Worm (Caenorhabditis elegans): ENCODE results near the gene col-132.

The col-132 gene

ce11 chrIV:13090967-13091366, at the start of gene col-132:
Gene col-132 (minus strand): TSS chrIV:13091067.
- TF ChIP-seq klf-2 (GFP tag; conservative IDR thresholded peaks at IDR 0.05) (no peak), tab-1 (GFP tag; IDR thresholded peaks at IDR 0.05) (no peak), ref-1 (GFP tag; conservative IDR thresholded peaks at IDR 0.05) (no peak), flt-1 (GFP tag; IDR thresholded peaks at IDR 0.05) (no peak), ztf-29 (GFP tag; IDR thresholded peaks at IDR 0.05) (no peak), med-1 (GFP tag; optimal IDR thresholded peaks at IDR 0.05; ENCODE audit: insufficient read depth) (no peak), cog-1 (tag; optimal IDR thresholded peaks at IDR 0.05) (no peak), ztf-23 (GFP tag; IDR thresholded peaks at IDR 0.05) (no peak), T22C8.4 (GFP tag; IDR thresholded peaks at IDR 0.05) (no peak)

- TF ChIP-seq tab-1 (GFP tag; IDR thresholded peaks at IDR 0.05) = no peak
These were observed 36.9 kb upstream of the col-132 start for ce11 chrIV:13127720-13128119.

DNA sequence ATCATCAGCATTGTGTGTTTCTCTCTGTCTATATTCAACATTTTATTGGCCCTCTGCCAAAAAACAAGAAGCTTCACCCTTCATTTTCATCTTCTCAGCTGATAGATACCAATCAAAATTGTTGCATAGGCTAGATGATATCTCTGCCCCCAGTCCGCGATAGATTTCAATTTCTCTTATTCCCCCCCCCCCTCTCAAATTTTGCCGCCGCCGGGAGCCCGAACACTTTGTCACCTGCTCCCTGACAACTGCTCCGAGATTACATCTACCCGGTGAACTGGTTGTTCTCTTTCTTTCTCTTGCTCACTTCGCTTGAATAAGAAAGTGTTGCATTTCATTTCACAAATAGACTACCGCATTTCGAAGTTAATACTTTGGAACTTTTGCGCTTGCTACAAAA, 35.1 kb upstream of the col-132 start:
- no peak for TF ChIP-seq med-1 (GFP tag; optimal IDR thresholded peaks at IDR 0.05; ENCODE audit: insufficient read depth)
- TF ChIP-seq ref-1 (GFP tag; conservative IDR thresholded peaks at IDR 0.05) = no peak
- TF ChIP-seq T22C8.4 (GFP tag; IDR thresholded peaks at IDR 0.05) = no peak
- TF ChIP-seq klf-2 (GFP tag; conservative IDR thresholded peaks at IDR 0.05) = no peak
- no peak for TF ChIP-seq ztf-29 (GFP tag; IDR thresholded peaks at IDR 0.05)
- no peak for TF ChIP-seq cog-1 (tag; optimal IDR thresholded peaks at IDR 0.05)
- no peak for TF ChIP-seq ztf-23 (GFP tag; IDR thresholded peaks at IDR 0.05)
- no peak for TF ChIP-seq flt-1 (GFP tag; IDR thresholded peaks at IDR 0.05)
- TF ChIP-seq tab-1 (GFP tag; IDR thresholded peaks at IDR 0.05) = no peak

- TF ChIP-seq ztf-29 (GFP tag; IDR thresholded peaks at IDR 0.05) = no peak
- no peak for TF ChIP-seq ref-1 (GFP tag; conservative IDR thresholded peaks at IDR 0.05)
- no peak for TF ChIP-seq cog-1 (tag; optimal IDR thresholded peaks at IDR 0.05)
- TF ChIP-seq med-1 (GFP tag; optimal IDR thresholded peaks at IDR 0.05; ENCODE audit: insufficient read depth) = no peak
- no peak for TF ChIP-seq ztf-23 (GFP tag; IDR thresholded peaks at IDR 0.05)
- TF ChIP-seq klf-2 (GFP tag; conservative IDR thresholded peaks at IDR 0.05) = no peak
- TF ChIP-seq T22C8.4 (GFP tag; IDR thresholded peaks at IDR 0.05) = no peak
- TF ChIP-seq tab-1 (GFP tag; IDR thresholded peaks at IDR 0.05) = no peak
- no peak for TF ChIP-seq flt-1 (GFP tag; IDR thresholded peaks at IDR 0.05)
These were observed 30.5 kb upstream of the col-132 start for ce11 chrIV:13121396-13121795.

DNA sequence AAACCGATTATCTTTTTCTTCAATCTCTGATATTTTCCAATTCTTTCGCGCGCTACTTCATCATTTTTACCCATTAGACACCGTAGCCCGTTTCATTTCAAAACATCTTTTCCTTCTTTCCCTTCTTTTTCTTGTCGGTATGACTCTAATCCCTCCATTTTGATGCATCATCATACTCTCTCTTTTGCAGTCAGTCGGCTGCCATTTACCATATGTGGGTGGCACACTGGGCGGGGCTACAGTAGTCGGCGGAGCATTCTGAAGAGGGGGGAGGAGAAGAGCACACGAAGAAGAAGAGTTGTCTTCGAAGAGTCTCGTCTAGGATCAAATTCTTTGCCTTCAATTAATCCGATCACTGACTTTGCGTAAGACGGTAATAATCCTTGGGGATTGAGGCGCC, 27.9 kb upstream of the col-132 start, which contains the start of gene unc-30:
Gene unc-30 (plus strand): TSS at position 184 of the 400 bp plus-strand sequence.
- TF ChIP-seq ref-1 (GFP tag; conservative IDR thresholded peaks at IDR 0.05) = no peak
- no peak for TF ChIP-seq T22C8.4 (GFP tag; IDR thresholded peaks at IDR 0.05)
- no peak for TF ChIP-seq klf-2 (GFP tag; conservative IDR thresholded peaks at IDR 0.05)
- TF ChIP-seq ztf-29 (GFP tag; IDR thresholded peaks at IDR 0.05) = no peak
- no peak for TF ChIP-seq flt-1 (GFP tag; IDR thresholded peaks at IDR 0.05)
- no peak for TF ChIP-seq cog-1 (tag; optimal IDR thresholded peaks at IDR 0.05)
- no peak for TF ChIP-seq med-1 (GFP tag; optimal IDR thresholded peaks at IDR 0.05; ENCODE audit: insufficient read depth)
- no peak for TF ChIP-seq tab-1 (GFP tag; IDR thresholded peaks at IDR 0.05)
- TF ChIP-seq ztf-23 (GFP tag; IDR thresholded peaks at IDR 0.05) = no peak

DNA sequence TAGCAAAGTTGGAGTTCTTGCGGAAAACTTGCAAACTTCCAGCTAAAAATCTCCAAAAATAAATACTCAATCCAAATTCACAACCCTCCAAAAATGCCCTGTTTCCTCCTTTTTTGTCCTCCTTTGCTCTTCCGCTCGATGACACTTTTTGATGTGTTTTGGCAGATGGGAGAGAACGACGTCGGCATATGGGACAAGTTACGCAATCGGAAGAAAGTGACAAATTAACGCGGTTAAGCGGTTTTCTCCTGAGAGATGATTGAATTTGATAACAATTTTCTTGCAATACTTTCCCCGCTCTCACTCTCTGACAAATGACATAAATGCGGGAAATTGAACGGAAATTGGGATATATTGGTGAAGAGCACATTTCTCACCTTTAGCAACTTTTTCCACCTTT, 25.8 kb upstream of the col-132 start:
- TF ChIP-seq klf-2 (GFP tag; conservative IDR thresholded peaks at IDR 0.05) = no peak
- TF ChIP-seq med-1 (GFP tag; optimal IDR thresholded peaks at IDR 0.05; ENCODE audit: insufficient read depth) = no peak
- TF ChIP-seq tab-1 (GFP tag; IDR thresholded peaks at IDR 0.05) = no peak
- no peak for TF ChIP-seq T22C8.4 (GFP tag; IDR thresholded peaks at IDR 0.05)
- TF ChIP-seq ztf-29 (GFP tag; IDR thresholded peaks at IDR 0.05) = no peak
- TF ChIP-seq flt-1 (GFP tag; IDR thresholded peaks at IDR 0.05) = no peak

ce11 chrIV:13112982-13113381, 22.1 kb upstream of the col-132 start, which contains the start of gene best-2:
Gene best-2 (minus strand): TSS chrIV:13113082.
- TF ChIP-seq tab-1 (GFP tag; IDR thresholded peaks at IDR 0.05) (no peak), ztf-23 (GFP tag; IDR thresholded peaks at IDR 0.05) (no peak), ztf-29 (GFP tag; IDR thresholded peaks at IDR 0.05) (no peak), ref-1 (GFP tag; conservative IDR thresholded peaks at IDR 0.05) (no peak), flt-1 (GFP tag; IDR thresholded peaks at IDR 0.05) (no peak), med-1 (GFP tag; optimal IDR thresholded peaks at IDR 0.05; ENCODE audit: insufficient read depth) (no peak), T22C8.4 (GFP tag; IDR thresholded peaks at IDR 0.05) (no peak), cog-1 (tag; optimal IDR thresholded peaks at IDR 0.05) (no peak), klf-2 (GFP tag; conservative IDR thresholded peaks at IDR 0.05) (no peak)

DNA sequence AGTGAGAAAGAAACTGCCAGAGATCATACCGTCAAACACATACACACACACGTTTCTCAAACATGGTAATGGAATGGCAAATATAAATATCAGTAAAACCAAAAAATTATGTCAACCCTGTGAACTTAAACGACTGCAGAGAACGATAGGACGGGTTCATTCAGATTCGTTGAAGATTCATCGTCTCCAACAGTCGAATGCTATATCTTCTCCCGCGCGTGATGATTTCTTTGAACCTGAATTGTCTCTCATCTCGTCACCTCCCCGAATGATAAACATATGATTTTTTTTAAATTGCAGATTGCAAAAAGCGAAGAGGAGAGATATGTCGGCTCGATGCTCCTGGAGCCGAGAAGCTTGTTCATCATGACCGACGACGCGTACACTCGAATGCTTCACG, 20.0 kb upstream of the col-132 start:
- TF ChIP-seq ztf-23 (GFP tag; IDR thresholded peaks at IDR 0.05) (no peak), cog-1 (tag; optimal IDR thresholded peaks at IDR 0.05) (no peak), ref-1 (GFP tag; conservative IDR thresholded peaks at IDR 0.05) (no peak), med-1 (GFP tag; optimal IDR thresholded peaks at IDR 0.05; ENCODE audit: insufficient read depth) (no peak), ztf-29 (GFP tag; IDR thresholded peaks at IDR 0.05) (no peak), tab-1 (GFP tag; IDR thresholded peaks at IDR 0.05) (no peak), klf-2 (GFP tag; conservative IDR thresholded peaks at IDR 0.05) (no peak), flt-1 (GFP tag; IDR thresholded peaks at IDR 0.05) (no peak), T22C8.4 (GFP tag; IDR thresholded peaks at IDR 0.05) (no peak)

ce11 chrIV:13109751-13110150, 18.9 kb upstream of the col-132 start, which contains the start of gene best-1:
Gene best-1 (minus strand): TSS chrIV:13109779.
- no peak for TF ChIP-seq ref-1 (GFP tag; conservative IDR thresholded peaks at IDR 0.05)
- no peak for TF ChIP-seq cog-1 (tag; optimal IDR thresholded peaks at IDR 0.05)
- TF ChIP-seq ztf-29 (GFP tag; IDR thresholded peaks at IDR 0.05) = no peak
- TF ChIP-seq T22C8.4 (GFP tag; IDR thresholded peaks at IDR 0.05) = no peak
- TF ChIP-seq flt-1 (GFP tag; IDR thresholded peaks at IDR 0.05) = no peak
- TF ChIP-seq klf-2 (GFP tag; conservative IDR thresholded peaks at IDR 0.05) = no peak
- no peak for TF ChIP-seq tab-1 (GFP tag; IDR thresholded peaks at IDR 0.05)
- no peak for TF ChIP-seq ztf-23 (GFP tag; IDR thresholded peaks at IDR 0.05)
- TF ChIP-seq med-1 (GFP tag; optimal IDR thresholded peaks at IDR 0.05; ENCODE audit: insufficient read depth) = no peak

DNA sequence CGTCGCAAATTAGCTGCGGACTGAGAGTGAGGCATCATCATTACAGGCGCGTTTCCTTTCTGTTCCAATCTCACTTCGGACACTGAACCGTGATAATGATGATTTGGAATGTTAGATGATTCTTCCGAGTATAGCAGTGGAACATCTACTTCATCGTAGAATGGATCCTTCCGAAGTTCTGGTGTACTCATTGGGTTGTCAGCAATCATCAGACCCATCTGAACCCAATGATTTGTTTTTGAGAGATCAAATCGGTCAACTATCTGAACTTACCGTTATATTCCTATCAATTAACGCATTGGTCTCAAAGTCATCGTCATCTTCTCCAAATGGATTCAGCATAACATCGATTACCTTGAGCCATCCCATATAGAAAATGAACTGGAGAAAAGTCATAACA, 17.6 kb upstream of the col-132 start:
- TF ChIP-seq med-1 (GFP tag; optimal IDR thresholded peaks at IDR 0.05; ENCODE audit: insufficient read depth) = no peak
- no peak for TF ChIP-seq flt-1 (GFP tag; IDR thresholded peaks at IDR 0.05)
- no peak for TF ChIP-seq ztf-23 (GFP tag; IDR thresholded peaks at IDR 0.05)
- no peak for TF ChIP-seq cog-1 (tag; optimal IDR thresholded peaks at IDR 0.05)
- no peak for TF ChIP-seq T22C8.4 (GFP tag; IDR thresholded peaks at IDR 0.05)
- no peak for TF ChIP-seq tab-1 (GFP tag; IDR thresholded peaks at IDR 0.05)
- no peak for TF ChIP-seq ztf-29 (GFP tag; IDR thresholded peaks at IDR 0.05)
- no peak for TF ChIP-seq klf-2 (GFP tag; conservative IDR thresholded peaks at IDR 0.05)
- no peak for TF ChIP-seq ref-1 (GFP tag; conservative IDR thresholded peaks at IDR 0.05)
